Worm (Caenorhabditis elegans): ENCODE measurements around the gene phat-4.

The phat-4 gene

ce11 chrV:4170138-4170537 lies 40.4 kb downstream of the phat-4 start, which contains the start of gene Y45G5AM.7:
Gene Y45G5AM.7 (minus strand): TSS chrV:4170238.
- TF ChIP-seq tab-1 (GFP tag; IDR thresholded peaks at IDR 0.05) (no peak), med-1 (GFP tag; optimal IDR thresholded peaks at IDR 0.05; ENCODE audit: insufficient read depth) (no peak), ref-1 (GFP tag; conservative IDR thresholded peaks at IDR 0.05) (no peak), ztf-23 (GFP tag; IDR thresholded peaks at IDR 0.05) (no peak), T22C8.4 (GFP tag; IDR thresholded peaks at IDR 0.05) (no peak), flt-1 (GFP tag; IDR thresholded peaks at IDR 0.05) (no peak), klf-2 (GFP tag; conservative IDR thresholded peaks at IDR 0.05) (no peak), ztf-29 (GFP tag; IDR thresholded peaks at IDR 0.05) (no peak), cog-1 (tag; optimal IDR thresholded peaks at IDR 0.05) (no peak)

ce11 chrV:4175624-4176023 lies 45.9 kb downstream of the phat-4 start, which contains the start of the genes coh-4 and pid-5:
Gene coh-4 (minus strand): TSS chrV:4175640.
Gene pid-5 (plus strand): TSS chrV:4175882.
- TF ChIP-seq cog-1 (tag; optimal IDR thresholded peaks at IDR 0.05) (no peak), tab-1 (GFP tag; IDR thresholded peaks at IDR 0.05) (no peak), ztf-29 (GFP tag; IDR thresholded peaks at IDR 0.05) (no peak), flt-1 (GFP tag; IDR thresholded peaks at IDR 0.05) (no peak), klf-2 (GFP tag; conservative IDR thresholded peaks at IDR 0.05) (no peak), ztf-23 (GFP tag; IDR thresholded peaks at IDR 0.05) (no peak), ref-1 (GFP tag; conservative IDR thresholded peaks at IDR 0.05) (no peak), T22C8.4 (GFP tag; IDR thresholded peaks at IDR 0.05) (no peak), med-1 (GFP tag; optimal IDR thresholded peaks at IDR 0.05; ENCODE audit: insufficient read depth) (no peak)

Measured in whole organism, midembryonic.